Fruit fly (Drosophila melanogaster): Measurements from ENCODE around the gene plh.

DNA sequence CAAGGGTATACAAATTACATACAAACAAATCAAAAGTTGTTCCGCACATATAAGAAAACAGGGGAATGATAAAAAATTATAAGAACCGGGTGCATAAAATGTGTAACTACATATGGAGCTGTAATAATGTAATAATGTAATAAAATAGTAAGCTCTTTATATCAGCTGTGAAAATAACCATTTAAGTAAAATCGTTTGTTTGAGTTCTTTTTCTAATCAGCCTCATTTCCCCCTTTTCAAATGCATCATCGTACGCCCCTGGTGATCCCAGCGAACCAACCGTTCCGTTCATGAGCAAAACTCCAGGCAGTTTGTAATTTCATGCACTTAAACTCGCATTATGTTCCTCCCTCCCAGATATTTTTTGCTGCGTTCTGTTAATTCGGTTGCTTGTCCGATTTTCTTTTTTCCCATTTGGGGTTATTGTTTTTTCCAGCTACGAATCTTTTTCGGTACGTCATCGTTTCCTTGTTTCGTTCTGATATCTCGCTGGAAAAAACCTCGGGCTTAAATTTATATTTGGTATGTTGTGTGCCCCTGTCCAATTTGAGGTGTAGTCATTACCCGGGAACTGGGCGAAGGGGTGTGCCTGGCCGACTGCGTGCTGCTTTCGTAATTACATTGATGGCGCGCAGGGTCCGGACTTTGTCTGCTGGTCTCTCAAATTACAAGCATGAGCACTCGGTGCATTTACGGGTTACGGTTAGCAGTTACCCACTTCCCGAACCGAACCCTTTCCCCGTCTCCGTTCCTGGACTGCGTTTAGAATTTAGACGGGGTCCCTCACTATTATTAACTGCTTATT lies 13.2 kb downstream of the plh start:
- TF ChIP-seq CG8301 (tag; optimal IDR thresholded peaks at IDR 0.05), result peak; percentile 21
- TF ChIP-seq rn (GFP tag; IDR thresholded peaks at IDR 0.05), result peak; percentile 14; the same call in 1 of the 2 replicates
- peak; percentile 58 for TF ChIP-seq CG17806 (tag; optimal IDR thresholded peaks at IDR 0.05)
- TF ChIP-seq Ets98B (GFP tag; IDR thresholded peaks at IDR 0.05), result 0 out of 2 replicates have a peak, but pooled peaks have one; percentile 36
- TF ChIP-seq CG34367 (tag; optimal IDR thresholded peaks at IDR 0.05), result peak; percentile 59
